Worm (Caenorhabditis elegans): ENCODE data around the gene ain-1.

ain-1 gene

ce11 chrX:16613266-16613665 is at the start of gene ain-1:
Gene ain-1 (plus strand): TSS chrX:16613451.
- TF ChIP-seq ztf-23 (GFP tag; IDR thresholded peaks at IDR 0.05), result no peak
- TF ChIP-seq flt-1 (GFP tag; IDR thresholded peaks at IDR 0.05), result no peak
- no peak for TF ChIP-seq ref-1 (GFP tag; conservative IDR thresholded peaks at IDR 0.05)
- no peak for TF ChIP-seq med-1 (GFP tag; optimal IDR thresholded peaks at IDR 0.05; ENCODE audit: insufficient read depth)
- no peak for TF ChIP-seq tab-1 (GFP tag; IDR thresholded peaks at IDR 0.05)
- TF ChIP-seq ztf-29 (GFP tag; IDR thresholded peaks at IDR 0.05), result no peak
- no peak for TF ChIP-seq cog-1 (tag; optimal IDR thresholded peaks at IDR 0.05)
- no peak for TF ChIP-seq T22C8.4 (GFP tag; IDR thresholded peaks at IDR 0.05)
- no peak for TF ChIP-seq klf-2 (GFP tag; conservative IDR thresholded peaks at IDR 0.05)

ce11 chrX:16564515-16565285 is 48.6 kb upstream of the ain-1 start:
- TF ChIP-seq klf-2 (GFP tag; conservative IDR thresholded peaks at IDR 0.05) (no peak), ztf-29 (GFP tag; IDR thresholded peaks at IDR 0.05) (no peak), flt-1 (GFP tag; IDR thresholded peaks at IDR 0.05) (0 out of 2 replicates have a peak, but pooled peaks have one; percentile 5), cog-1 (tag; optimal IDR thresholded peaks at IDR 0.05) (no peak)

ce11 chrX:16565781-16566180 is 47.5 kb upstream of the ain-1 start:
- no peak for TF ChIP-seq tab-1 (GFP tag; IDR thresholded peaks at IDR 0.05)
- TF ChIP-seq T22C8.4 (GFP tag; IDR thresholded peaks at IDR 0.05), result no peak
- TF ChIP-seq ztf-29 (GFP tag; IDR thresholded peaks at IDR 0.05), result no peak
- no peak for TF ChIP-seq cog-1 (tag; optimal IDR thresholded peaks at IDR 0.05)
- TF ChIP-seq ref-1 (GFP tag; conservative IDR thresholded peaks at IDR 0.05), result no peak
- no peak for TF ChIP-seq klf-2 (GFP tag; conservative IDR thresholded peaks at IDR 0.05)
- TF ChIP-seq flt-1 (GFP tag; IDR thresholded peaks at IDR 0.05), result no peak
- no peak for TF ChIP-seq ztf-23 (GFP tag; IDR thresholded peaks at IDR 0.05)
- TF ChIP-seq med-1 (GFP tag; optimal IDR thresholded peaks at IDR 0.05; ENCODE audit: insufficient read depth), result no peak

- TF ChIP-seq tab-1 (GFP tag; IDR thresholded peaks at IDR 0.05) (no peak), flt-1 (GFP tag; IDR thresholded peaks at IDR 0.05) (no peak), ztf-29 (GFP tag; IDR thresholded peaks at IDR 0.05) (no peak), T22C8.4 (GFP tag; IDR thresholded peaks at IDR 0.05) (no peak), med-1 (GFP tag; optimal IDR thresholded peaks at IDR 0.05; ENCODE audit: insufficient read depth) (no peak), ztf-23 (GFP tag; IDR thresholded peaks at IDR 0.05) (no peak), klf-2 (GFP tag; conservative IDR thresholded peaks at IDR 0.05) (no peak), cog-1 (tag; optimal IDR thresholded peaks at IDR 0.05) (no peak), ref-1 (GFP tag; conservative IDR thresholded peaks at IDR 0.05) (no peak)
Observed at ce11 chrX:16566358-16566757, 46.9 kb upstream of the ain-1 start.

ce11 chrX:16571877-16572276 is 41.4 kb upstream of the ain-1 start:
- TF ChIP-seq cog-1 (tag; optimal IDR thresholded peaks at IDR 0.05) (no peak), ztf-29 (GFP tag; IDR thresholded peaks at IDR 0.05) (no peak), klf-2 (GFP tag; conservative IDR thresholded peaks at IDR 0.05) (no peak), med-1 (GFP tag; optimal IDR thresholded peaks at IDR 0.05; ENCODE audit: insufficient read depth) (no peak), ztf-23 (GFP tag; IDR thresholded peaks at IDR 0.05) (no peak), tab-1 (GFP tag; IDR thresholded peaks at IDR 0.05) (no peak), ref-1 (GFP tag; conservative IDR thresholded peaks at IDR 0.05) (no peak), T22C8.4 (GFP tag; IDR thresholded peaks at IDR 0.05) (no peak), flt-1 (GFP tag; IDR thresholded peaks at IDR 0.05) (no peak)

- TF ChIP-seq ztf-23 (GFP tag; IDR thresholded peaks at IDR 0.05) (no peak), ref-1 (GFP tag; conservative IDR thresholded peaks at IDR 0.05) (no peak), cog-1 (tag; optimal IDR thresholded peaks at IDR 0.05) (no peak), ztf-29 (GFP tag; IDR thresholded peaks at IDR 0.05) (no peak), klf-2 (GFP tag; conservative IDR thresholded peaks at IDR 0.05) (no peak), tab-1 (GFP tag; IDR thresholded peaks at IDR 0.05) (no peak), med-1 (GFP tag; optimal IDR thresholded peaks at IDR 0.05; ENCODE audit: insufficient read depth) (no peak), flt-1 (GFP tag; IDR thresholded peaks at IDR 0.05) (no peak), T22C8.4 (GFP tag; IDR thresholded peaks at IDR 0.05) (no peak)
Observed at ce11 chrX:16574303-16574702, 38.9 kb upstream of the ain-1 start.

ce11 chrX:16575262-16575661 is 38.0 kb upstream of the ain-1 start:
- no peak for TF ChIP-seq med-1 (GFP tag; optimal IDR thresholded peaks at IDR 0.05; ENCODE audit: insufficient read depth)
- TF ChIP-seq ztf-23 (GFP tag; IDR thresholded peaks at IDR 0.05), result no peak
- no peak for TF ChIP-seq cog-1 (tag; optimal IDR thresholded peaks at IDR 0.05)

- TF ChIP-seq ztf-23 (GFP tag; IDR thresholded peaks at IDR 0.05) (no peak), flt-1 (GFP tag; IDR thresholded peaks at IDR 0.05) (no peak), klf-2 (GFP tag; conservative IDR thresholded peaks at IDR 0.05) (no peak), tab-1 (GFP tag; IDR thresholded peaks at IDR 0.05) (no peak), cog-1 (tag; optimal IDR thresholded peaks at IDR 0.05) (no peak), ref-1 (GFP tag; conservative IDR thresholded peaks at IDR 0.05) (no peak), med-1 (GFP tag; optimal IDR thresholded peaks at IDR 0.05; ENCODE audit: insufficient read depth) (no peak), ztf-29 (GFP tag; IDR thresholded peaks at IDR 0.05) (no peak), T22C8.4 (GFP tag; IDR thresholded peaks at IDR 0.05) (no peak)
Observed at ce11 chrX:16579303-16579795, 33.9 kb upstream of the ain-1 start, which contains the start of gene ser-1. Gene ser-1 (plus strand): TSS chrX:16579745.

- TF ChIP-seq flt-1 (GFP tag; IDR thresholded peaks at IDR 0.05), result no peak
Observed at ce11 chrX:16588102-16588501, 25.1 kb upstream of the ain-1 start.

- TF ChIP-seq T22C8.4 (GFP tag; IDR thresholded peaks at IDR 0.05) (no peak), flt-1 (GFP tag; IDR thresholded peaks at IDR 0.05) (no peak), klf-2 (GFP tag; conservative IDR thresholded peaks at IDR 0.05) (no peak), med-1 (GFP tag; optimal IDR thresholded peaks at IDR 0.05; ENCODE audit: insufficient read depth) (no peak), ref-1 (GFP tag; conservative IDR thresholded peaks at IDR 0.05) (no peak)
Observed at ce11 chrX:16590230-16590629, 23.0 kb upstream of the ain-1 start.

All from whole organism, midembryonic.